Worm (Caenorhabditis elegans): ENCODE results near the gene div-1.
A peak's percentile ranks its signal among the peaks of the same experiment; 100 is the strongest.

div-1 gene

ce11 chrIII:10289790-10290189 lies 41.4 kb upstream of the div-1 start:
- TF ChIP-seq F57A8.1 (GFP tag; optimal IDR thresholded peaks at IDR 0.05) (no peak), tlf-1 (GFP tag; optimal IDR thresholded peaks at IDR 0.05) (no peak), egrh-3 (GFP tag; IDR thresholded peaks at IDR 0.05) (no peak), athp-1 (tag; optimal IDR thresholded peaks at IDR 0.05) (no peak), tbp1 (GFP tag; optimal IDR thresholded peaks at IDR 0.05) (no peak), gei-17 (GFP tag; optimal IDR thresholded peaks at IDR 0.05) (no peak), die-1 (tag; optimal IDR thresholded peaks at IDR 0.05) (no peak), hmg-1.2 (GFP tag; IDR thresholded peaks at IDR 0.05) (no peak), rpc-1 (optimal IDR thresholded peaks at IDR 0.05) (no peak), rpc-1 (tag; optimal IDR thresholded peaks at IDR 0.05) (no peak), rec-8 (tag; optimal IDR thresholded peaks at IDR 0.05) (no peak), mes-4 (tag; optimal IDR thresholded peaks at IDR 0.05) (no peak), nfya-2 (GFP tag; IDR thresholded peaks at IDR 0.05) (no peak), ceh-58 (GFP tag; IDR thresholded peaks at IDR 0.05) (no peak), K11D2.4 (GFP tag; IDR thresholded peaks at IDR 0.05) (no peak), ZK185.1 (tag; optimal IDR thresholded peaks at IDR 0.05; ENCODE audit: poor library complexity, severe bottlenecking) (no peak), Y53F4B.3 (GFP tag; IDR thresholded peaks at IDR 0.05) (no peak)

- no peak for TF ChIP-seq sptf-2 (GFP tag; optimal IDR thresholded peaks at IDR 0.05)
- no peak for TF ChIP-seq egl-44 (GFP tag; IDR thresholded peaks at IDR 0.05)
- TF ChIP-seq tbx-9 (tag; optimal IDR thresholded peaks at IDR 0.05; ENCODE audit: borderline replicate concordance): no peak
- TF ChIP-seq B0336.3 (GFP tag; IDR thresholded peaks at IDR 0.05): no peak
- no peak for TF ChIP-seq C17E4.6 (GFP tag; IDR thresholded peaks at IDR 0.05)
- TF ChIP-seq F22D6.2 (tag; optimal IDR thresholded peaks at IDR 0.05): no peak
- no peak for TF ChIP-seq nhr-27 (tag; optimal IDR thresholded peaks at IDR 0.05)
- no peak for TF ChIP-seq F52B5.7 (tag; optimal IDR thresholded peaks at IDR 0.05)
- no peak for TF ChIP-seq nfyb-1 (GFP tag; IDR thresholded peaks at IDR 0.05)
Measured at ce11 chrIII:10285623-10286022, 37.3 kb upstream of the div-1 start, which contains the start of gene K10G9.2. Gene K10G9.2, plus strand, starts transcription at chrIII:10285923.

ce11 chrIII:10284214-10284613 lies 35.9 kb upstream of the div-1 start:
- TF ChIP-seq madf-10 (tag; optimal IDR thresholded peaks at IDR 0.05) (no peak), B0336.3 (GFP tag; IDR thresholded peaks at IDR 0.05) (no peak), dox-1 (GFP tag; IDR thresholded peaks at IDR 0.05) (no peak; the same call in 1 of the 2 replicates), K12H6.12 (tag; optimal IDR thresholded peaks at IDR 0.05) (peak; percentile 85), unc-62 (GFP tag; optimal IDR thresholded peaks at IDR 0.05) (no peak), lin-35 (GFP tag; optimal IDR thresholded peaks at IDR 0.05) (peak in 1 of 3 experiments; percentile 18), attf-5 (GFP tag; optimal IDR thresholded peaks at IDR 0.05) (peak; percentile 72), B0019.2 (GFP tag; conservative IDR thresholded peaks at IDR 0.05) (no peak), zfh-2 (GFP tag; conservative IDR thresholded peaks at IDR 0.05) (peak; percentile 99), tbp1 (GFP tag; optimal IDR thresholded peaks at IDR 0.05) (no peak), bed-2 (GFP tag; IDR thresholded peaks at IDR 0.05) (no peak), aptf-2 (GFP tag; conservative IDR thresholded peaks at IDR 0.05) (no peak), ceh-100 (GFP tag; IDR thresholded peaks at IDR 0.05) (no peak), mcd-1 (GFP tag; IDR thresholded peaks at IDR 0.05) (peak; percentile 52), cebp-2 (GFP tag; IDR thresholded peaks at IDR 0.05) (peak; percentile 64; the same call in 1 of the 2 replicates), nfya-2 (GFP tag; IDR thresholded peaks at IDR 0.05) (no peak), snpc-4 (GFP tag; optimal IDR thresholded peaks at IDR 0.05) (no peak), snpc-4 (tag; optimal IDR thresholded peaks at IDR 0.05) (peak in 1 of 4 experiments; percentile 16), nfyb-1 (GFP tag; IDR thresholded peaks at IDR 0.05) (peak; percentile 34; the same call in 1 of the 2 replicates), athp-1 (tag; optimal IDR thresholded peaks at IDR 0.05) (no peak), F39B2.1 (GFP tag; IDR thresholded peaks at IDR 0.05) (no peak), hmg-1.2 (GFP tag; IDR thresholded peaks at IDR 0.05) (peak; percentile 49), cebp-1 (GFP tag; IDR thresholded peaks at IDR 0.05) (no peak), cebp-1 (tag; optimal IDR thresholded peaks at IDR 0.05) (peak; percentile 64), tbx-9 (tag; optimal IDR thresholded peaks at IDR 0.05; ENCODE audit: borderline replicate concordance) (no peak), egl-44 (GFP tag; IDR thresholded peaks at IDR 0.05) (no peak), egrh-3 (GFP tag; IDR thresholded peaks at IDR 0.05) (peak; percentile 58; the same call in 1 of the 2 replicates), ztf-22 (GFP tag; optimal IDR thresholded peaks at IDR 0.05) (peak; percentile 58), F10E7.11 (tag; optimal IDR thresholded peaks at IDR 0.05) (no peak)

Data from whole organism, young adult.